Worm (Caenorhabditis elegans) whole organism, mixed stage, embryonic: ENCODE data around the gene ltah-1.2.

ENCODE experiments used
- blmp-1 ChIP-seq: fragments of 150-350 bp; optimal IDR thresholded peaks from 2 replicates; lab custom pipeline; 2014; ENCODE audit warnings: missing biosample characterization, missing genetic modification characterization
- elt-1 ChIP-seq: sonication (generic microtip); optimal IDR thresholded peaks from 2 replicates; lab custom pipeline; 2017; ENCODE audit warnings: missing genetic modification characterization, mild to moderate bottlenecking, missing compliant biosample characterization, antibody characterized with exemption, moderate library complexity, borderline replicate concordance; ENCODE audit not compliant: insufficient read depth
- lin-13 ChIP-seq: fragments of 150-350 bp; optimal IDR thresholded peaks from 2 replicates; lab custom pipeline; 2014; ENCODE audit warnings: missing biosample characterization, missing genetic modification characterization
- lsy-2 ChIP-seq: fragments of 150-350 bp; optimal IDR thresholded peaks from 2 replicates; lab custom pipeline; 2014; ENCODE audit warnings: missing biosample characterization, missing genetic modification characterization
- mab-5 ChIP-seq: fragments of 150-350 bp; optimal IDR thresholded peaks from 2 replicates; lab custom pipeline; 2014; ENCODE audit warnings: missing biosample characterization, missing genetic modification characterization
- mep-1 ChIP-seq: fragments of 150-350 bp; optimal IDR thresholded peaks from 2 replicates; lab custom pipeline; 2017; ENCODE audit warnings: missing biosample characterization, missing genetic modification reagents, missing genetic modification characterization, inconsistent platforms
- nhr-12 ChIP-seq: fragments of 150-350 bp; optimal IDR thresholded peaks from 2 replicates; lab custom pipeline; 2014; ENCODE audit warnings: missing biosample characterization, missing genetic modification characterization
- nhr-237 ChIP-seq: fragments of 150-350 bp; optimal IDR thresholded peaks from 2 replicates; lab custom pipeline; 2014; ENCODE audit warnings: missing biosample characterization, missing genetic modification characterization
- nhr-28 ChIP-seq: fragments of 150-350 bp; optimal IDR thresholded peaks from 2 replicates; lab custom pipeline; 2014; ENCODE audit warnings: missing biosample characterization, missing genetic modification characterization
- nhr-76 ChIP-seq: sonication (generic microtip); optimal IDR thresholded peaks from 2 replicates; lab custom pipeline; 2017; ENCODE audit warnings: missing biosample characterization, missing genetic modification characterization
- sptf-1 ChIP-seq: sonication (generic microtip); optimal IDR thresholded peaks from 2 replicates; lab custom pipeline; 2017; ENCODE audit warnings: mild to moderate bottlenecking, missing genetic modification characterization, moderate library complexity, missing compliant biosample characterization
- tbx-8 ChIP-seq: fragments of 200-800 bp; sonication (Bioruptor generic); optimal IDR thresholded peaks from 2 replicates; lab custom pipeline; 2018; ENCODE audit warnings: mild to moderate bottlenecking, missing genetic modification characterization, moderate library complexity, missing compliant biosample characterization
- ztf-11 ChIP-seq: fragments of 150-350 bp; optimal IDR thresholded peaks from 2 replicates; lab custom pipeline; 2014; ENCODE audit warnings: missing biosample characterization, missing genetic modification characterization

DNA sequence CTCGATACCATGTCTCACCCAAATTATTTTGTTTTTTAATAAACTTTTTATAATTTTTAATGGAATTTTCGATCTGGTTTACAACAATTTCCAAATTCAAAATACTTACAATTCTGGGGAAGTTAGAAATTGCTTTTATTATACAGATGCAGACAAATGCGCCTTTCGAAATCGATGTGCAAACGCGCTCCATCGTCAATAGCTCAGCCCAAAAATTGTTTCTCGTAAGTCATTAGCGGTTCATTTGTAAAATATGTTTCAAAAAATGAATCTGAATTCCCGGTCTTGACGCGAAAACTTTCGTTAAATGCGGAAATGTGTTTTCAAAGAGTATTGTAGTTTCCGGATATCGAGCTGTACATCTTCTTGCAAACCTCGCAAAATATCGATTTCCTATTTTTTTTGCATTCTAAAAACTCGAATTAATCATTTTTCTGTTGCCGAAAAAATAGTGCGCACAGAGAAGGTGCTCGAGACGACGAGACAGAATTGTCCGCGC is 33.3 kb downstream of the ltah-1.2 start, which contains the start of gene Y37E11B.1:
- no peak for TF ChIP-seq sptf-1 (tag; lab: Kevin White, UChicago)
- TF ChIP-seq ztf-11, result no peak
- no peak for TF ChIP-seq elt-1
- TF ChIP-seq nhr-76 (tag; lab: Kevin White, UChicago), result no peak
- no peak for TF ChIP-seq blmp-1 (tag; lab: Kevin White, UChicago)
- TF ChIP-seq mep-1 (tag; lab: Kevin White, UChicago), result peak; percentile 44
- TF ChIP-seq mab-5 (tag; lab: Kevin White, UChicago), result no peak
- no peak for TF ChIP-seq lin-13 (tag; lab: Kevin White, UChicago)
- no peak for TF ChIP-seq nhr-28 (tag; lab: Kevin White, UChicago)
- no peak for TF ChIP-seq nhr-12 (tag; lab: Kevin White, UChicago)
- no peak for TF ChIP-seq tbx-8 (GFP tag; lab: Kevin White, UChicago)
- no peak for TF ChIP-seq nhr-237 (tag; lab: Kevin White, UChicago)
- no peak for TF ChIP-seq lsy-2 (tag; lab: Kevin White, UChicago)
